Fruit fly (Drosophila melanogaster) whole organism, adult: ENCODE measurements around the gene CG13008.
A peak's percentile ranks its signal among the peaks of the same experiment; 100 is the strongest.

ENCODE experiments used
- CG11617 ChIP-seq: fragments of 200-800 bp; sonication (Bioruptor generic); optimal IDR thresholded peaks from 2 replicates; lab custom pipeline; 2017; ENCODE audit warnings: mild to moderate bottlenecking, missing biosample characterization, missing genetic modification reagents, missing genetic modification characterization
- CG12768 ChIP-seq: fragments of 200-800 bp; sonication (Bioruptor generic); optimal IDR thresholded peaks from 2 replicates; lab custom pipeline; 2017; ENCODE audit warnings: missing biosample characterization, missing genetic modification characterization, mild to moderate bottlenecking, moderate library complexity, missing genetic modification reagents
- CG14711 ChIP-seq: fragments of 200-800 bp; sonication (Bioruptor generic); optimal IDR thresholded peaks from 2 replicates; lab custom pipeline; 2018; ENCODE audit warnings: missing biosample characterization, mild to moderate bottlenecking, missing genetic modification characterization, moderate library complexity
- CG1620 ChIP-seq: fragments of 200-800 bp; sonication (Bioruptor generic); optimal IDR thresholded peaks from 2 replicates; lab custom pipeline; 2016; ENCODE audit warnings: missing biosample characterization, missing genetic modification characterization
- CG33017 ChIP-seq: fragments of 200-800 bp; sonication (Bioruptor generic); optimal IDR thresholded peaks from 2 replicates; lab custom pipeline; 2018; ENCODE audit warnings: missing biosample characterization, mild to moderate bottlenecking, missing genetic modification characterization, moderate library complexity
- CG5204 ChIP-seq: fragments of 200-800 bp; sonication (Bioruptor generic); optimal IDR thresholded peaks from 2 replicates; lab custom pipeline; 2016; ENCODE audit warnings: missing biosample characterization, missing genetic modification characterization
- CG7045 ChIP-seq: fragments of 200-800 bp; sonication (Bioruptor generic); optimal IDR thresholded peaks from 2 replicates; lab custom pipeline; 2017; ENCODE audit warnings: missing biosample characterization, mild to moderate bottlenecking, missing genetic modification characterization
- CG7101 ChIP-seq: fragments of 200-800 bp; sonication (Bioruptor generic); optimal IDR thresholded peaks from 2 replicates; lab custom pipeline; 2018; ENCODE audit warnings: missing biosample characterization, mild to moderate bottlenecking, missing genetic modification characterization, moderate library complexity
- Clk ChIP-seq: fragments of 200-800 bp; sonication (Bioruptor generic); optimal IDR thresholded peaks from 2 replicates; lab custom pipeline; 2017; ENCODE audit warnings: missing biosample characterization, missing genetic modification characterization
- Crg-1 ChIP-seq: fragments of 200-800 bp; sonication (Bioruptor generic); optimal IDR thresholded peaks from 2 replicates; lab custom pipeline; 2016; ENCODE audit warnings: missing biosample characterization, missing genetic modification characterization
- Hr96 ChIP-seq: fragments of 200-800 bp; sonication (Bioruptor generic); optimal IDR thresholded peaks from 2 replicates; lab custom pipeline; 2016; ENCODE audit warnings: missing biosample characterization, missing genetic modification characterization
- Mnt ChIP-seq: fragments of 200-800 bp; sonication (Bioruptor generic); optimal IDR thresholded peaks from 2 replicates; lab custom pipeline; 2016; ENCODE audit warnings: missing biosample characterization, mild to moderate bottlenecking, missing genetic modification characterization
- bab1 ChIP-seq: fragments of 200-800 bp; sonication (Bioruptor generic); optimal IDR thresholded peaks from 3 replicates; lab custom pipeline; 2019; ENCODE audit warnings: missing biosample characterization, mild to moderate bottlenecking, missing genetic modification characterization, moderate library complexity
- cic ChIP-seq: fragments of 200-800 bp; sonication (Bioruptor generic); optimal IDR thresholded peaks from 2 replicates; lab custom pipeline; 2017; ENCODE audit warnings: missing biosample characterization, mild to moderate bottlenecking, missing genetic modification characterization, moderate library complexity
- cnc ChIP-seq, 2 experiments: fragments of >200 bp; optimal IDR thresholded peaks; 2 replicates each; lab custom pipeline; 2017
- kay ChIP-seq: fragments of 200-800 bp; sonication (Bioruptor generic); peaks from one replicate; lab custom pipeline; 2016; ENCODE audit warnings: missing biosample characterization, missing genetic modification characterization, borderline replicate concordance
- ovo ChIP-seq: fragments of 200-800 bp; sonication (Bioruptor generic); optimal IDR thresholded peaks from 2 replicates; lab custom pipeline; 2016; ENCODE audit warnings: missing biosample characterization, missing genetic modification characterization
- pad ChIP-seq: fragments of 200-800 bp; sonication (Bioruptor generic); optimal IDR thresholded peaks from 3 replicates; lab custom pipeline; 2017; ENCODE audit warnings: missing biosample characterization, missing genetic modification characterization, mild to moderate bottlenecking, moderate library complexity, missing genetic modification reagents
- tj ChIP-seq: fragments of 200-800 bp; sonication (Bioruptor generic); optimal IDR thresholded peaks from 3 replicates; lab custom pipeline; 2017; ENCODE audit warnings: missing biosample characterization, mild to moderate bottlenecking, missing genetic modification characterization, moderate library complexity
- toe ChIP-seq: fragments of 200-800 bp; sonication (Bioruptor generic); optimal IDR thresholded peaks from 2 replicates; lab custom pipeline; 2016; ENCODE audit warnings: missing biosample characterization, missing genetic modification characterization

Gene CG13008

dm6 chrX:16744345-16744744 lies 33.2 kb downstream of the CG13008 start:
- TF ChIP-seq toe = no peak
- no peak for TF ChIP-seq kay (GFP tag; lab: Kevin White, UChicago)
- TF ChIP-seq CG14711 (tag; lab: Kevin White, UChicago) = no peak
- no peak for TF ChIP-seq Clk (GFP tag; lab: Kevin White, UChicago)
- TF ChIP-seq CG12768 (GFP tag; lab: Kevin White, UChicago) = no peak
- TF ChIP-seq tj (GFP tag; lab: Kevin White, UChicago) = no peak
- TF ChIP-seq CG5204 = no peak
- no peak for TF ChIP-seq CG33017 (tag; lab: Kevin White, UChicago)
- TF ChIP-seq Crg-1 (GFP tag; lab: Kevin White, UChicago) = no peak
- no peak for TF ChIP-seq CG1620 (GFP tag; lab: Kevin White, UChicago)
- TF ChIP-seq ovo (GFP tag; lab: Kevin White, UChicago) = no peak
- no peak for TF ChIP-seq cnc (optimal IDR thresholded peaks at IDR 0.05; lab: Kevin White, UChicago)
- no peak for TF ChIP-seq CG7101 (tag; lab: Kevin White, UChicago)
- TF ChIP-seq Hr96 (GFP tag; lab: Kevin White, UChicago) = no peak

DNA sequence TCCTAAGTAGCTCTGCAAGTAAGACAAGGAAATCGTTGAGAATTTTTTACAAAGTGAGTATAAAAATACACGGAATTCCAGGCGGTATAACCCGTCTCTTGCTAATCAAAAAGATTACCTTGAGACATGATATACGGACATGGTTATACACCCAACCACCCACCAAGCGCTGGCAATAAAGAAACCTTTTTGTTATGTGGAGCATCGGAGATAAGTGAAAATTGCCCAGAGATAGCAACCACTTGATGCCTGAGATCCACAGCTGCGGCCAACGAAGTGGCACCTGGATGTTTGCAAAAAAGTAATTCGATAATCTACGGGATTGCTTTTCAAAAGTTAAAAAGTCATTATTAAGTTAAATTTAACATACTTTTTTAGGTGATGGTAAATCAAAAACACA lies 34.8 kb downstream of the CG13008 start:
- no peak for TF ChIP-seq cic (GFP tag; lab: Kevin White, UChicago)

dm6 chrX:16746824-16747223 lies 35.7 kb downstream of the CG13008 start:
- TF ChIP-seq CG7101 (tag; lab: Kevin White, UChicago) = no peak
- TF ChIP-seq CG5204 = no peak
- TF ChIP-seq ovo (GFP tag; lab: Kevin White, UChicago) = no peak
- TF ChIP-seq toe = no peak
- TF ChIP-seq CG33017 (tag; lab: Kevin White, UChicago) = no peak
- TF ChIP-seq CG11617 (GFP tag; lab: Kevin White, UChicago) = no peak
- no peak for TF ChIP-seq pad (GFP tag; lab: Kevin White, UChicago)
- TF ChIP-seq kay (GFP tag; lab: Kevin White, UChicago) = peak; percentile 50
- TF ChIP-seq CG12768 (GFP tag; lab: Kevin White, UChicago) = no peak
- TF ChIP-seq cic (GFP tag; lab: Kevin White, UChicago) = no peak
- TF ChIP-seq bab1 (GFP tag; lab: Kevin White, UChicago) = peak; percentile 20
- TF ChIP-seq Clk (GFP tag; lab: Kevin White, UChicago) = no peak
- no peak for TF ChIP-seq CG7045 (GFP tag; lab: Kevin White, UChicago)

DNA sequence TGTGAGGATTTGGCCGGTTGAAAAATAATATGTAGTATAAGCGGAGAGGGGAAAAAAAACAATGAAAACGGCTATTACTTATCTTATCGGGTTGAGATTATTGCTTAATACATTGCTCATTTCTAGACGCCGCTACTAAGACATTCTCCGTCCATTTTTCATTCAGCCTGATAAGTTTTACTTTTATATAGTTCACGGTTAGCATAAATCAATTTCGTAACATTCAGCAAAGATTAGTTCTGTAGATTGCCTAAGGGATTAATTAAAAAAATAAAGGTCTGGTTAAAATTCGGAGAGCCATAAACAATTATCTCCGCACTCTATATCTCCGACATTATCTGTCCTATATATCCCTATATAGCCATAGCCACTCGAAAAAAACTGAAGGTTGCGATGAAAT lies 36.4 kb downstream of the CG13008 start:
- TF ChIP-seq bab1 (GFP tag; lab: Kevin White, UChicago) (no peak), kay (GFP tag; lab: Kevin White, UChicago) (no peak), cic (GFP tag; lab: Kevin White, UChicago) (no peak), Clk (GFP tag; lab: Kevin White, UChicago) (no peak), CG1620 (GFP tag; lab: Kevin White, UChicago) (no peak), CG33017 (tag; lab: Kevin White, UChicago) (no peak), CG11617 (GFP tag; lab: Kevin White, UChicago) (no peak), CG12768 (GFP tag; lab: Kevin White, UChicago) (no peak), Mnt (GFP tag; lab: Kevin White, UChicago) (no peak), CG5204 (no peak), ovo (GFP tag; lab: Kevin White, UChicago) (no peak), Crg-1 (GFP tag; lab: Kevin White, UChicago) (no peak), cnc (optimal IDR thresholded peaks at IDR 0.05; lab: Kevin White, UChicago) (no peak), pad (GFP tag; lab: Kevin White, UChicago) (no peak), tj (GFP tag; lab: Kevin White, UChicago) (no peak)

DNA sequence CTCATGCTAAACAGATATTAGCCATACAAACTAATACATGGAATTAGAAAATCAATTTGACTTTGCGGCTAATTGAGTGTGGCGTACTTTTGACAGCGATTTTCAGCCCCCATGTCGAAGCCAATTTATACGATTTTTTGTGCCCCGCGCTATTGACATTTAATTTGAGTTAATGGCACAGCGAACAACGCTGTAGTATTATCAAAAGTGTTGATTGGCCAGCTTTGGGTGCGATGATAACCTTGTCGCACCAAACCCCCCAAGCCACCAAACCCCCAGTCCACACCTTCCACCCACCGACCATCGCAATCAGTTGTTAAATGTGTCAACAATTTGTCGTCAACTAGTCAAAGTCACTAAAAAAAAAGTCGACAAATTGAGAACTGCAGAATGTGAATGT lies 38.2 kb downstream of the CG13008 start:
- TF ChIP-seq ovo (GFP tag; lab: Kevin White, UChicago) = no peak
- TF ChIP-seq cic (GFP tag; lab: Kevin White, UChicago) = peak; percentile 28
- peak; percentile 38 for TF ChIP-seq tj (GFP tag; lab: Kevin White, UChicago)
- TF ChIP-seq CG7101 (tag; lab: Kevin White, UChicago) = peak; percentile 20
- no peak for TF ChIP-seq CG7045 (GFP tag; lab: Kevin White, UChicago)
- TF ChIP-seq toe = no peak
- no peak for TF ChIP-seq CG1620 (GFP tag; lab: Kevin White, UChicago)
- TF ChIP-seq Hr96 (GFP tag; lab: Kevin White, UChicago) = no peak
- no peak for TF ChIP-seq CG33017 (tag; lab: Kevin White, UChicago)
- peak; percentile 5 for TF ChIP-seq Mnt (GFP tag; lab: Kevin White, UChicago)

DNA sequence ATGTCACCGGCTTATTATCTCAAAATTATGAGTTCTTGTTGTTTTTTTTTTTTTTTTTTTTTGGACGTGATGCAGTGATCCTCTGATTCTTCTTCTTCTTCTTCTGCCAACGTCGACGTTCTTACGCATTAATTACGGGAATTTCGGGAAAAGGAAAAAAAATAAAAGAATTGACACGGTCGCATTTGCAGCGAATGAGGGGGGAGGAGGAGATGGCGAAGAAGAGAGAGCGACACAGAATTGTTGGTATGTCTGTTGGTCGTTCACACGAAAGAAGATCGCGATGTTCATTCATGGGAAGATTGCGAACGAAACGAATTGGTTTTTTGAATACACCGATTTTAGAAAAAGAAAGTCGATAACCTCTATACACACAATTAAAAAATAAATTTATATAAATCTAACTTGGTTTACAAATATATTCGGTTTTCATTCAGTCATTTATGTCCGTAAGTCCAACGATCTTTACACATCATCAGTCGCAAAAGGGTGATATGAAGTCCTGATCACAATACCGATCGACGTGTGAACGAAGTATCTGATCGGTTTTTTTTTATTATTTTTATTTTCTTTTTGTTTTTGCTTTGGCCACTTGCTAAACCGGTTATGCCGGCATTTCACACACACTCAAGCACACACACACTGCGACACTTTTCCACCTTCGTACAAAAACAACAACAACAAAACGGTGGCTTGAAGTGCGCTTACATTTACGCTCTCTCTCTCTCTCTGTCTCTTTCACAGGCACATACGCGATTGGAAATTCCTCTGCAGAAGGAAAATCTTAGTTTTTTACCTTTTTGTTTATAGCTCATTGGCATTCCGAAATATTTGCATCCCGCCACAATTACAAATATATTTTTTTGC lies 39.8 kb downstream of the CG13008 start:
- TF ChIP-seq Clk (GFP tag; lab: Kevin White, UChicago) (no peak), ovo (GFP tag; lab: Kevin White, UChicago) (no peak), CG7101 (tag; lab: Kevin White, UChicago) (peak; percentile 76), bab1 (GFP tag; lab: Kevin White, UChicago) (peak; percentile 89), tj (GFP tag; lab: Kevin White, UChicago) (peak; percentile 46), toe (no peak), CG5204 (peak; percentile 40), CG1620 (GFP tag; lab: Kevin White, UChicago) (peak; percentile 22), CG14711 (tag; lab: Kevin White, UChicago) (peak; percentile 56), cnc (optimal IDR thresholded peaks at IDR 0.05; lab: Kevin White, UChicago) (no peak), Crg-1 (GFP tag; lab: Kevin White, UChicago) (no peak), Mnt (GFP tag; lab: Kevin White, UChicago) (peak; percentile 12), kay (GFP tag; lab: Kevin White, UChicago) (peak; percentile 79), CG12768 (GFP tag; lab: Kevin White, UChicago) (no peak), pad (GFP tag; lab: Kevin White, UChicago) (peak; percentile 57), Hr96 (GFP tag; lab: Kevin White, UChicago) (peak; percentile 41), CG7045 (GFP tag; lab: Kevin White, UChicago) (peak; percentile 49), CG11617 (GFP tag; lab: Kevin White, UChicago) (peak; percentile 63), CG33017 (tag; lab: Kevin White, UChicago) (peak; percentile 51), cic (GFP tag; lab: Kevin White, UChicago) (no peak)
